Fruit fly (Drosophila melanogaster) S2 (cell line): Measurements from ENCODE around the gene CG13998.

ENCODE experiments used
- CG8478 ChIP-seq: fragments of >200 bp; optimal IDR thresholded peaks from 2 replicates; lab custom pipeline; 2018
- CTCF ChIP-seq, 2 experiments: fragments of >200 bp; optimal IDR thresholded peaks; 2 replicates each; lab custom pipeline; 2018

dm6 chr2L:5943229-5944078, 13.2 kb downstream of the CG13998 start, which contains the start of the genes Sfp26Ad and Gpdh1:
- TF ChIP-seq CG8478 (lab: Kevin White, UChicago): no peak
- TF ChIP-seq CTCF (optimal IDR thresholded peaks at IDR 0.05; lab: Kevin White, UChicago): no peak
